Worm (Caenorhabditis elegans) whole organism, L1 larva: ENCODE measurements around the gene W06A7.4.

Experiments
- aha-1 ChIP-seq: fragments of 150-350 bp; optimal IDR thresholded peaks from 2 replicates; lab custom pipeline; 2014; ENCODE audit warnings: missing biosample characterization, missing genetic modification characterization
- aly-2 ChIP-seq: fragments of 150-350 bp; optimal IDR thresholded peaks from 2 replicates; lab custom pipeline; 2014; ENCODE audit warnings: missing biosample characterization, missing genetic modification characterization
- blmp-1 ChIP-seq: fragments of 150-350 bp; optimal IDR thresholded peaks from 2 replicates; lab custom pipeline; 2014; ENCODE audit warnings: missing biosample characterization, missing genetic modification characterization
- ceh-63 ChIP-seq: fragments of 200-800 bp; sonication (Bioruptor generic); optimal IDR thresholded peaks from 2 replicates; lab custom pipeline; 2018; ENCODE audit warnings: mild to moderate bottlenecking, missing genetic modification characterization, missing compliant biosample characterization
- mep-1 ChIP-seq: fragments of 150-350 bp; optimal IDR thresholded peaks from 2 replicates; lab custom pipeline; 2014; ENCODE audit warnings: missing biosample characterization, missing genetic modification characterization
- nhr-12 ChIP-seq: sonication (generic microtip); optimal IDR thresholded peaks from 2 replicates; lab custom pipeline; 2017; ENCODE audit warnings: missing biosample characterization, missing genetic modification characterization
- nhr-237 ChIP-seq: fragments of 150-350 bp; optimal IDR thresholded peaks from 2 replicates; lab custom pipeline; 2014; ENCODE audit warnings: missing biosample characterization, missing genetic modification characterization
- pqm-1 ChIP-seq: sonication (generic microtip); optimal IDR thresholded peaks from 3 replicates; lab custom pipeline; 2017; ENCODE audit warnings: missing biosample characterization, missing genetic modification characterization
- snpc-4 ChIP-seq: fragments of 150-350 bp; optimal IDR thresholded peaks from 2 replicates; lab custom pipeline; 2014; ENCODE audit warnings: missing biosample characterization, missing genetic modification characterization
- snu-23 ChIP-seq: sonication (generic microtip); optimal IDR thresholded peaks from 2 replicates; lab custom pipeline; 2016; ENCODE audit warnings: missing genetic modification characterization, missing compliant biosample characterization
- swsn-7 ChIP-seq: sonication (generic microtip); optimal IDR thresholded peaks from 2 replicates; lab custom pipeline; 2016; ENCODE audit warnings: missing genetic modification characterization, missing compliant biosample characterization
- unc-62 ChIP-seq: fragments of 150-350 bp; optimal IDR thresholded peaks from 2 replicates; lab custom pipeline; 2014; ENCODE audit warnings: missing biosample characterization, missing genetic modification reagents, missing genetic modification characterization

ce11 chrV:14815500-14815899 lies 8.7 kb upstream of the W06A7.4 start, which contains the start of gene rin-1:
- TF ChIP-seq snpc-4 = no peak
- TF ChIP-seq aha-1 (tag; lab: Kevin White, UChicago) = no peak
- TF ChIP-seq swsn-7 (tag; lab: Kevin White, UChicago) = no peak
- TF ChIP-seq snu-23 (GFP tag; lab: Kevin White, UChicago) = no peak
- no peak for TF ChIP-seq aly-2 (tag; lab: Kevin White, UChicago)
- TF ChIP-seq pqm-1 (tag; lab: Kevin White, UChicago) = no peak
- TF ChIP-seq blmp-1 (tag; lab: Kevin White, UChicago) = no peak
- no peak for TF ChIP-seq nhr-237 (tag; lab: Kevin White, UChicago)
- TF ChIP-seq ceh-63 = no peak
- no peak for TF ChIP-seq nhr-12 (tag; lab: Kevin White, UChicago)
- no peak for TF ChIP-seq mep-1
- TF ChIP-seq unc-62 (GFP tag; lab: Kevin White, UChicago) = no peak
